Worm (Caenorhabditis elegans) whole organism, L4 larva: ENCODE data around the gene nhr-112.

Source experiments
- aly-2 ChIP-seq: sonication (generic microtip); optimal IDR thresholded peaks from 2 replicates; lab custom pipeline; 2018; ENCODE audit warnings: missing biosample characterization, missing genetic modification characterization
- fkh-10 ChIP-seq: fragments of 150-350 bp; optimal IDR thresholded peaks from 2 replicates; lab custom pipeline; 2014; ENCODE audit warnings: missing biosample characterization, missing genetic modification reagents, missing genetic modification characterization
- nhr-11 ChIP-seq: fragments of 150-350 bp; optimal IDR thresholded peaks from 2 replicates; lab custom pipeline; 2014; ENCODE audit warnings: missing biosample characterization, missing genetic modification characterization
- nhr-25 ChIP-seq: sonication (generic microtip); optimal IDR thresholded peaks from 2 replicates; lab custom pipeline; 2017; ENCODE audit warnings: missing genetic modification characterization, mild to moderate bottlenecking, missing compliant biosample characterization, antibody characterized with exemption, moderate library complexity, borderline replicate concordance; ENCODE audit not compliant: insufficient read depth
- pha-4 ChIP-seq, 2 experiments: fragments of 150-350 bp in 1 of 2; fragments of 200-800 bp in 1 of 2; sonication (Bioruptor generic) in 1 of 2; IDR thresholded peaks in 1 of 2; optimal IDR thresholded peaks in 1 of 2; 2 replicates each; pipeline versions ENCODE4 v1.3.6 to Lab custom; 2014 to 2022; ENCODE audit warnings: missing genetic modification characterization in 2 of 2, missing genetic modification reagents in 2 of 2, missing biosample characterization in 1 of 2, missing compliant biosample characterization in 1 of 2
- snpc-4 ChIP-seq: fragments of 150-350 bp; optimal IDR thresholded peaks from 2 replicates; lab custom pipeline; 2014; ENCODE audit warnings: missing biosample characterization, missing genetic modification characterization
- spr-3 ChIP-seq: fragments of 200-800 bp; sonication (Bioruptor generic); optimal IDR thresholded peaks from 2 replicates; lab custom pipeline; 2018; ENCODE audit warnings: mild to moderate bottlenecking, missing genetic modification characterization, missing compliant biosample characterization

DNA sequence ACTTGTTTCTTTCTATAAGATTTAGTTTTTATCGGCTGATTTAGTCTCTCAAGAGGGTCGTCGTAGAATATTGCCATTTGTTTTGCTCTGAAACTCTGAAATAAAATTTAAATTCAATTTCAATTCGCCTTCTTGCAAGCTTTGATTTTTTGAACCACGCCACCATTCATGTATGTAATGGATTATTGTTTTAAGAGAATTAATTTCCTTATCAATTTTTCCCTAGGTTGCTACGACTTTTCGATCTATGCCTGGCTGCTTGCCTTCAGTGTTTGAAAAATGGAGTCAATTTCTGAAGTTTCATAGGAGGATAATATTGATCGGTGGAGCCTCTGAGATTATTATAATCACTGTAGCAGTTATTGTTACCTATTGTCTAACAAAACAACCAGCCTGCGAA lies 11.9 kb upstream of the nhr-112 start, which contains the start of the genes clec-38 and clec-34:
- TF ChIP-seq nhr-25 (no peak), spr-3 (GFP tag; lab: Kevin White, UChicago) (no peak), snpc-4 (tag; lab: Kevin White, UChicago) (no peak), nhr-11 (tag; lab: Kevin White, UChicago) (no peak), fkh-10 (GFP tag; lab: Kevin White, UChicago) (no peak), aly-2 (no peak), pha-4 (GFP tag; IDR thresholded peaks at IDR 0.05; lab: Robert Waterston, UW) (no peak), pha-4 (tag; optimal IDR thresholded peaks at IDR 0.05; lab: Kevin White, UChicago) (no peak)
